Fruit fly (Drosophila melanogaster): ENCODE results near the gene crn.

Gene crn

dm6 chrX:2262511-2262910 is 12.7 kb upstream of the crn start, which contains the start of the genes temp and CG3071 (continued):
- peak; percentile 61 for TF ChIP-seq CG18262 (tag; optimal IDR thresholded peaks at IDR 0.05)
- peak; percentile 54; the same call in 2 of the 3 replicates for TF ChIP-seq tgo (GFP tag; IDR thresholded peaks at IDR 0.05)
- no peak for TF ChIP-seq stc (GFP tag; IDR thresholded peaks at IDR 0.05)
- no peak for TF ChIP-seq Doc2 (GFP tag; IDR thresholded peaks at IDR 0.05)
- peak; percentile 8 for TF ChIP-seq CG3065 (GFP tag; optimal IDR thresholded peaks at IDR 0.05)
- TF ChIP-seq ranshi (GFP tag; IDR thresholded peaks at IDR 0.05) = no peak
- no peak for TF ChIP-seq Neu2 (GFP tag; optimal IDR thresholded peaks at IDR 0.05; ENCODE audit: borderline replicate concordance)
- TF ChIP-seq oc (tag; optimal IDR thresholded peaks at IDR 0.05) = peak; percentile 49
- no peak for TF ChIP-seq CG7963 (GFP tag; IDR thresholded peaks at IDR 0.05; ENCODE audit: partially characterized antibody)
- no peak for TF ChIP-seq CG1832 (GFP tag; optimal IDR thresholded peaks at IDR 0.05)
- TF ChIP-seq Oli (tag; optimal IDR thresholded peaks at IDR 0.05) = peak; percentile 61
- peak; percentile 78 for TF ChIP-seq gem (tag; optimal IDR thresholded peaks at IDR 0.05)
- TF ChIP-seq CG12236 (GFP tag; optimal IDR thresholded peaks at IDR 0.05) = no peak
- peak; percentile 75 for TF ChIP-seq CG3847 (GFP tag; IDR thresholded peaks at IDR 0.05)
- TF ChIP-seq chn (GFP tag; optimal IDR thresholded peaks at IDR 0.05) = peak; percentile 67
- peak; percentile 70 for TF ChIP-seq CG9817 (tag; optimal IDR thresholded peaks at IDR 0.05)
- TF ChIP-seq Antp (GFP tag; optimal IDR thresholded peaks at IDR 0.05) = peak; percentile 58
- peak; percentile 59 for TF ChIP-seq NC2β (GFP tag; optimal IDR thresholded peaks at IDR 0.05)
- TF ChIP-seq CG2199 (GFP tag; IDR thresholded peaks at IDR 0.05) = no peak
- TF ChIP-seq Jarid2 (GFP tag; optimal IDR thresholded peaks at IDR 0.05) = no peak
- no peak for TF ChIP-seq nerfin-2 (GFP tag; IDR thresholded peaks at IDR 0.05; ENCODE audit: partially characterized antibody)
- TF ChIP-seq CG9797 (GFP tag; optimal IDR thresholded peaks at IDR 0.05) = peak; percentile 76
- peak; percentile 56 for TF ChIP-seq Camta (GFP tag; optimal IDR thresholded peaks at IDR 0.05)
- no peak for TF ChIP-seq NK7.1 (GFP tag; optimal IDR thresholded peaks at IDR 0.05)
- TF ChIP-seq usp (GFP tag; optimal IDR thresholded peaks at IDR 0.05) = no peak
- TF ChIP-seq dmrt11E (tag; optimal IDR thresholded peaks at IDR 0.05) = peak; percentile 54
- peak; percentile 21 for TF ChIP-seq Fer3 (tag; optimal IDR thresholded peaks at IDR 0.05)
- no peak for TF ChIP-seq btn (GFP tag; optimal IDR thresholded peaks at IDR 0.05)
- TF ChIP-seq CG10431 (GFP tag; optimal IDR thresholded peaks at IDR 0.05) = peak; percentile 11
- no peak for TF ChIP-seq hb (GFP tag; IDR thresholded peaks at IDR 0.05; ENCODE audit: partially characterized antibody)
- TF ChIP-seq Fer1 (GFP tag; optimal IDR thresholded peaks at IDR 0.05) = peak; percentile 63
- no peak for TF ChIP-seq run (tag; optimal IDR thresholded peaks at IDR 0.05)
- no peak for TF ChIP-seq wdn (GFP tag; IDR thresholded peaks at IDR 0.05)
- TF ChIP-seq CG17361 (GFP tag; IDR thresholded peaks at IDR 0.05) = peak; percentile 79
- TF ChIP-seq CG12299 (tag; optimal IDR thresholded peaks at IDR 0.05) = peak; percentile 11
- TF ChIP-seq peb (GFP tag; IDR thresholded peaks at IDR 0.05) = no peak
- TF ChIP-seq fd64A (GFP tag; optimal IDR thresholded peaks at IDR 0.05) = no peak
- no peak for TF ChIP-seq CG6175 (GFP tag; IDR thresholded peaks at IDR 0.05)
- TF ChIP-seq CG1233 (GFP tag; optimal IDR thresholded peaks at IDR 0.05) = peak; percentile 50
- TF ChIP-seq CG15011 (GFP tag; optimal IDR thresholded peaks at IDR 0.05) = peak; percentile 42
- peak; percentile 68 for TF ChIP-seq pho (GFP tag; optimal IDR thresholded peaks at IDR 0.05)
- no peak for TF ChIP-seq ttk (GFP tag; IDR thresholded peaks at IDR 0.05)
- TF ChIP-seq BEAF-32 (GFP tag; optimal IDR thresholded peaks at IDR 0.05) = peak; percentile 58
- peak; percentile 69 for TF ChIP-seq pum (GFP tag; optimal IDR thresholded peaks at IDR 0.05)
- peak; percentile 70; the same call in 1 of the 2 replicates for TF ChIP-seq CG9215 (GFP tag; IDR thresholded peaks at IDR 0.05)
- TF ChIP-seq gsb-n (tag; optimal IDR thresholded peaks at IDR 0.05) = peak; percentile 30
- peak; percentile 47 for TF ChIP-seq E2f2 (GFP tag; IDR thresholded peaks at IDR 0.05)
- TF ChIP-seq CG4328 (GFP tag; optimal IDR thresholded peaks at IDR 0.05) = peak; percentile 51
- TF ChIP-seq Eip74EF (GFP tag; optimal IDR thresholded peaks at IDR 0.05) = no peak
- TF ChIP-seq bcd (GFP tag; optimal IDR thresholded peaks at IDR 0.05) = peak; percentile 63
- TF ChIP-seq az2 (GFP tag; optimal IDR thresholded peaks at IDR 0.05) = peak; percentile 66
